Fruit fly (Drosophila melanogaster) whole organism, embryonic: ENCODE data around the gene Nf1.

Source experiments
- Atf6 ChIP-seq: fragments of 200-800 bp; sonication (Bioruptor generic); IDR thresholded peaks from 2 replicates; pipeline ENCODE4 v1.3.6; 2022; ENCODE audit warnings: missing biosample characterization, missing genetic modification characterization
- Blimp-1 ChIP-seq: fragments of 200-800 bp; sonication (Bioruptor generic); optimal IDR thresholded peaks from 3 replicates; lab custom pipeline; 2018; ENCODE audit warnings: missing biosample characterization, missing genetic modification characterization, mild to moderate bottlenecking, moderate library complexity, missing genetic modification reagents
- CG10267 ChIP-seq: fragments of 200-800 bp; sonication (Bioruptor generic); optimal IDR thresholded peaks from 2 replicates; lab custom pipeline; 2018; ENCODE audit warnings: missing biosample characterization, mild to moderate bottlenecking, missing genetic modification characterization, moderate library complexity
- CG11247 ChIP-seq: fragments of 200-800 bp; sonication (Bioruptor generic); IDR thresholded peaks from 2 replicates; pipeline ENCODE4 v1.3.6; 2022; ENCODE audit warnings: missing biosample characterization, missing genetic modification characterization
- CG17186 ChIP-seq: fragments of 200-800 bp; sonication (Bioruptor generic); optimal IDR thresholded peaks from 3 replicates; lab custom pipeline; 2017; ENCODE audit warnings: missing biosample characterization, missing genetic modification reagents, missing genetic modification characterization
- CG18764 ChIP-seq: fragments of 200-800 bp; sonication (Bioruptor generic); optimal IDR thresholded peaks from 3 replicates; lab custom pipeline; 2016; ENCODE audit warnings: missing biosample characterization, missing genetic modification characterization
- CG30020 ChIP-seq: fragments of 200-800 bp; optimal IDR thresholded peaks from 2 replicates; lab custom pipeline; 2019; ENCODE audit warnings: missing biosample characterization, mild to moderate bottlenecking, missing genetic modification characterization, moderate library complexity
- CG34224 ChIP-seq: fragments of 200-800 bp; sonication (Bioruptor generic); IDR thresholded peaks from 3 replicates; pipeline ENCODE4 v1.3.6; 2022; ENCODE audit warnings: missing biosample characterization, missing genetic modification characterization; ENCODE audit not compliant: partially characterized antibody
- CG42726 ChIP-seq: fragments of 200-800 bp; sonication (Bioruptor generic); IDR thresholded peaks from 2 replicates; pipeline ENCODE4 v1.3.6; 2022; ENCODE audit warnings: missing biosample characterization, missing genetic modification characterization; ENCODE audit not compliant: partially characterized antibody
- CG5180 ChIP-seq: fragments of 200-800 bp; sonication (Bioruptor generic); optimal IDR thresholded peaks from 3 replicates; lab custom pipeline; 2017; ENCODE audit warnings: missing biosample characterization, missing genetic modification characterization, mild to moderate bottlenecking, moderate library complexity, missing genetic modification reagents
- CG5245 ChIP-seq: fragments of 200-800 bp; sonication (Bioruptor generic); optimal IDR thresholded peaks from 3 replicates; lab custom pipeline; 2016; ENCODE audit warnings: missing biosample characterization, missing genetic modification characterization
- CG7987 ChIP-seq: fragments of 200-800 bp; sonication (Bioruptor generic); optimal IDR thresholded peaks from 2 replicates; lab custom pipeline; 2018; ENCODE audit warnings: missing biosample characterization, mild to moderate bottlenecking, missing genetic modification characterization, moderate library complexity
- CG8281 ChIP-seq: fragments of 200-800 bp; sonication (Bioruptor generic); optimal IDR thresholded peaks from 2 replicates; lab custom pipeline; 2018; ENCODE audit warnings: missing biosample characterization, mild to moderate bottlenecking, missing genetic modification characterization, moderate library complexity
- CG8924 ChIP-seq: fragments of 200-800 bp; optimal IDR thresholded peaks from 3 replicates; lab custom pipeline; 2019; ENCODE audit warnings: missing biosample characterization, mild to moderate bottlenecking, missing genetic modification characterization, moderate library complexity
- CG9727 ChIP-seq: fragments of 200-800 bp; sonication (Bioruptor generic); optimal IDR thresholded peaks from 3 replicates; lab custom pipeline; 2017; ENCODE audit warnings: missing biosample characterization, mild to moderate bottlenecking, missing genetic modification characterization
- Hr3 ChIP-seq: fragments of 200-800 bp; sonication (Bioruptor generic); optimal IDR thresholded peaks from 3 replicates; lab custom pipeline; 2016; ENCODE audit warnings: missing biosample characterization, missing genetic modification characterization
- Mrtf ChIP-seq: fragments of 200-800 bp; sonication (Bioruptor generic); IDR thresholded peaks from 3 replicates; pipeline ENCODE4 v1.3.6; 2022; ENCODE audit warnings: missing biosample characterization, missing genetic modification characterization
- NFAT ChIP-seq: fragments of 200-800 bp; sonication (Bioruptor generic); IDR thresholded peaks from 2 replicates; pipeline ENCODE4 v1.3.6; 2022; ENCODE audit warnings: missing biosample characterization, missing genetic modification characterization
- Opbp ChIP-seq: fragments of 200-800 bp; sonication (Bioruptor generic); IDR thresholded peaks from 3 replicates; pipeline ENCODE4 v1.3.6; 2022; ENCODE audit warnings: missing biosample characterization, missing genetic modification characterization; ENCODE audit not compliant: partially characterized antibody
- Sry-β ChIP-seq: fragments of 200-800 bp; sonication (Bioruptor generic); optimal IDR thresholded peaks from 2 replicates; lab custom pipeline; 2018; ENCODE audit warnings: missing biosample characterization, mild to moderate bottlenecking, missing genetic modification characterization, moderate library complexity
- Stat92E ChIP-seq, 3 experiments: fragments of >200 bp in 2 of 3; fragments of 200-800 bp in 1 of 3; sonication (Bioruptor generic) in 1 of 3; optimal IDR thresholded peaks; 2 replicates each; lab custom pipeline; 2017 to 2019; ENCODE audit warnings: missing biosample characterization in 3 of 3, missing genetic modification characterization in 3 of 3, mild to moderate bottlenecking in 1 of 3, moderate library complexity in 1 of 3
- TFAM ChIP-seq: fragments of 200-800 bp; sonication (Bioruptor generic); optimal IDR thresholded peaks from 2 replicates; lab custom pipeline; 2017; ENCODE audit warnings: missing biosample characterization, missing genetic modification characterization, inconsistent platforms
- ap ChIP-seq: fragments of 200-800 bp; sonication (Bioruptor generic); IDR thresholded peaks from 2 replicates; pipeline ENCODE4 v1.3.6; 2022; ENCODE audit warnings: missing biosample characterization, missing genetic modification characterization
- bab2 ChIP-seq: fragments of 200-800 bp; sonication (Bioruptor generic); optimal IDR thresholded peaks from 2 replicates; lab custom pipeline; 2016; ENCODE audit warnings: missing biosample characterization, missing genetic modification characterization
- br ChIP-seq: fragments of >200 bp; optimal IDR thresholded peaks from 2 replicates; lab custom pipeline; 2017
- cg ChIP-seq: fragments of 200-800 bp; sonication (Bioruptor generic); optimal IDR thresholded peaks from 3 replicates; lab custom pipeline; 2019; ENCODE audit warnings: missing biosample characterization, mild to moderate bottlenecking, missing genetic modification characterization, moderate library complexity
- chinmo ChIP-seq: fragments of 200-800 bp; sonication (Bioruptor generic); IDR thresholded peaks from 4 replicates; pipeline ENCODE4 v1.3.6; 2022; ENCODE audit warnings: missing biosample characterization, missing genetic modification characterization; ENCODE audit not compliant: partially characterized antibody
- da ChIP-seq: fragments of 200-800 bp; sonication (Bioruptor generic); optimal IDR thresholded peaks from 2 replicates; lab custom pipeline; 2016; ENCODE audit warnings: missing biosample characterization, missing genetic modification characterization
- ewg ChIP-seq: fragments of 200-800 bp; sonication (Bioruptor generic); optimal IDR thresholded peaks from 3 replicates; lab custom pipeline; 2017; ENCODE audit warnings: mild to moderate bottlenecking, missing biosample characterization, missing genetic modification reagents, missing genetic modification characterization
- luna ChIP-seq: fragments of 200-800 bp; sonication (Bioruptor generic); optimal IDR thresholded peaks from 2 replicates; lab custom pipeline; 2016; ENCODE audit warnings: missing biosample characterization, missing genetic modification characterization
- org-1 ChIP-seq: fragments of 200-800 bp; sonication (Bioruptor generic); optimal IDR thresholded peaks from 2 replicates; lab custom pipeline; 2017; ENCODE audit warnings: missing biosample characterization, missing genetic modification characterization
- pb ChIP-seq: fragments of 200-800 bp; sonication (Bioruptor generic); optimal IDR thresholded peaks from 3 replicates; lab custom pipeline; 2016; ENCODE audit warnings: missing biosample characterization, missing genetic modification characterization
- prd ChIP-seq, 3 experiments: fragments of >200 bp in 2 of 3; fragments of 200-800 bp in 1 of 3; sonication (Bioruptor generic) in 1 of 3; optimal IDR thresholded peaks in 2 of 3; IDR thresholded peaks in 1 of 3; 2 replicates in 2 of 3; 3 replicates in 1 of 3; pipeline versions ENCODE4 v1.3.6 to Lab custom; 2017 to 2022; ENCODE audit warnings: missing biosample characterization in 1 of 3, missing genetic modification characterization in 1 of 3
- sens-2 ChIP-seq: fragments of 200-800 bp; sonication (Bioruptor generic); IDR thresholded peaks from 2 replicates; pipeline ENCODE4 v1.3.6; 2022; ENCODE audit warnings: missing biosample characterization, missing genetic modification characterization
- slbo ChIP-seq: fragments of 200-800 bp; sonication (Bioruptor generic); IDR thresholded peaks from 2 replicates; pipeline ENCODE4 v1.3.6; 2022; ENCODE audit warnings: missing biosample characterization, missing genetic modification characterization
- sna ChIP-seq: fragments of 200-800 bp; sonication (Bioruptor generic); IDR thresholded peaks from 2 replicates; pipeline ENCODE4 v1.3.6; 2022; ENCODE audit warnings: missing biosample characterization, missing genetic modification characterization; ENCODE audit not compliant: partially characterized antibody
- vnd ChIP-seq: fragments of 200-800 bp; sonication (Bioruptor generic); IDR thresholded peaks from 3 replicates; pipeline ENCODE4 v1.3.6; 2022; ENCODE audit warnings: missing biosample characterization, missing genetic modification characterization; ENCODE audit not compliant: partially characterized antibody
- vvl ChIP-seq: fragments of 200-800 bp; sonication (Bioruptor generic); IDR thresholded peaks from 2 replicates; pipeline ENCODE4 v1.3.6; 2022; ENCODE audit warnings: missing biosample characterization, missing genetic modification characterization
- wdn ChIP-seq: fragments of 200-800 bp; sonication (Bioruptor generic); IDR thresholded peaks from 2 replicates; pipeline ENCODE4 v1.3.6; 2022; ENCODE audit warnings: missing biosample characterization, missing genetic modification characterization
- wor ChIP-seq: fragments of 200-800 bp; sonication (Bioruptor generic); IDR thresholded peaks from 2 replicates; pipeline ENCODE4 v1.3.6; 2022; ENCODE audit warnings: missing biosample characterization, missing genetic modification characterization

The Nf1 gene

DNA sequence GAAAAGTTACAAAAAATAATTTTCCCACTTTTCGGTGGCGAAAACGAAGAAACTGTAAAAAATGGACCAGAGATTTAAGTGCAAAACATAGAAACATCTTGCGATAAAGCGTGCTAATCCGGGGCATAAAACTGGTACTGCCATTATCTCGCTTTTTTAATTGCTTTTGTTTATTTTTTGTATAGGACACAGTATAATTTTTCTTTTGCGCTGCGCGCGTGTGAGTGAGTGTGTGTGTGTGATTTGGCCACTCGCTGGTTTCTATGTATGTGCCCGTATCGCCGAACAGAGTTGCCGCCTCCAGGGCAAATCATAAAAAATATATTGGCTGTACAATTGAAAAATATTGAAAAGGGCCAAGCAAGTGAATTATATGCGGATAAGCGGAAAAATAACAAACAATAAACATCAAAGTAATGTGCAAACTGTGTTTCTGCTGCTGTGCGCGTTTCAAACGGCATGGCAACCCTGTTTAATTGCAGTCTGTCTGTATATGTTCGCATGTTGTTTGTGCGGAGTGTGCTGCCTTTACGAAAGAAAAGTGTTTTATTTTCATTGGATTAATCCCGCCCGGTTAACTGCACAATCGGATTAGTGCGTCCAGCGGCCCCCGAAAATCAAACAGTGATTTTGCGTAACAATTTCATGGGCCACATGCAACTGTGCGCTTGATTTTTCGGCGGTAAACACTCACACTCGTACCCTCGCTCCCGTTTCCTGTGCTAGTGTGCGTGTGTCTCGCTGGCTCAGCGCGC is 59.5 kb downstream of the Nf1 start (continued):
- TF ChIP-seq prd (optimal IDR thresholded peaks at IDR 0.05; lab: Kevin White, UChicago) (no peak), prd (GFP tag; IDR thresholded peaks at IDR 0.05; lab: Robert Waterston, UW) (peak; percentile 98), da (GFP tag; lab: Kevin White, UChicago) (peak; percentile 94), vvl (GFP tag; lab: Robert Waterston, UW) (peak; percentile 99), CG8281 (tag; lab: Kevin White, UChicago) (peak; percentile 81), sens-2 (GFP tag; lab: Robert Waterston, UW) (peak; percentile 96), chinmo (0 out of 4 replicates have a peak, but pooled peaks have one; percentile 35), CG30020 (tag; lab: Kevin White, UChicago) (peak; percentile 58), CG18764 (GFP tag; lab: Kevin White, UChicago) (peak; percentile 96), CG17186 (GFP tag; lab: Kevin White, UChicago) (peak; percentile 90), br (lab: Kevin White, UChicago) (no peak), pb (peak; percentile 96), sna (GFP tag; lab: Robert Waterston, UW) (no peak), NFAT (GFP tag; lab: Robert Waterston, UW) (peak; percentile 96), Atf6 (peak; percentile 96), Sry-β (peak; percentile 50), Hr3 (GFP tag; lab: Kevin White, UChicago) (peak; percentile 94), CG42726 (GFP tag; lab: Robert Waterston, UW) (no peak), bab2 (GFP tag; lab: Kevin White, UChicago) (peak; percentile 98), CG5180 (GFP tag; lab: Kevin White, UChicago) (peak; percentile 76), CG7987 (peak; percentile 85), wor (peak; percentile 95), Mrtf (peak; percentile 96), Opbp (no peak), TFAM (GFP tag; lab: Kevin White, UChicago) (peak; percentile 81), CG5245 (GFP tag; lab: Kevin White, UChicago) (peak; percentile 96), cg (GFP tag; lab: Kevin White, UChicago) (peak; percentile 91), CG34224 (GFP tag; lab: Robert Waterston, UW) (no peak; the same call in 2 of the 3 replicates), CG8924 (tag; lab: Kevin White, UChicago) (peak; percentile 94), Stat92E (GFP tag; optimal IDR thresholded peaks at IDR 0.05; lab: Kevin White, UChicago) (peak in 1 of 3 experiments; percentile 59), wdn (GFP tag; lab: Robert Waterston, UW) (peak; percentile 94), Blimp-1 (peak; percentile 93), org-1 (GFP tag; lab: Kevin White, UChicago) (peak; percentile 96), ap (GFP tag; lab: Robert Waterston, UW) (peak; percentile 96), CG11247 (GFP tag; lab: Robert Waterston, UW) (peak; percentile 96), ewg (GFP tag; lab: Kevin White, UChicago) (peak; percentile 93), CG10267 (peak; percentile 82), vnd (GFP tag; lab: Robert Waterston, UW) (no peak), slbo (peak; percentile 98), luna (GFP tag; lab: Kevin White, UChicago) (peak; percentile 92), CG9727 (GFP tag; lab: Kevin White, UChicago) (peak; percentile 97)
